Fruit fly (Drosophila melanogaster): ENCODE data around the gene GstD2.
A peak's percentile ranks its signal among the peaks of the same experiment; 100 is the strongest.

Gene GstD2

DNA sequence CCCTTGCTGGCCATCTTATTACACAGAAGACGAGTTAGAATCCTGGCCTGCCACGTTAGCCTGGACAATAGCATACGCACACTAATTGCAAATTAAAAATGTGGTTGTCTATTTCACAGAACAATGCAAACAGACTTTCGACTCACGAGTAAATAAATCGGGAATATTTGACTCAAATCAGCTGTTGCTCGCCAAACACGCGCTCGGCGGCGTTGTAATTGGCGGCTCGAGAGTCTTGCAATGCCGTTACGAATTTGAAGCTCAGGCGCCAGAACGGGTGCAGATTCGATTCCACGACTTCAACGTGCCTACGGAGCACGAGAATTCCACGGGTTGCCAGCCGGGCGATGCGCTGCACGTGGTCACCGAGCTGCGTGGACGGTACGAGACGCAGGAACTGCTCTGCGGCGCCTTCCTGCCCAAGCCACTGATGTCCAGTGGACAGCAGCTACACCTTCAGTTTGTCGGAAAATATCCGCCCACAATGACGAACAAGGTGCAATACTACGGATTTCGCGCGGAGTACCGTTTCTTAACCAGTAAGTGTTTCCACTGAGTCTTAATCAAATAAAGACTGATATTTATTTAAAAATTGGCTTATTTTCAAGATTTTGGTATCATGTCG lies 30.0 kb downstream of the GstD2 start, which contains the start of gene DNAlig3 (continued):
- TF ChIP-seq sug (tag; optimal IDR thresholded peaks at IDR 0.05) (no peak), CG12391 (tag; optimal IDR thresholded peaks at IDR 0.05) (no peak), ash1 (GFP tag; optimal IDR thresholded peaks at IDR 0.05) (no peak), Dip3 (GFP tag; optimal IDR thresholded peaks at IDR 0.05) (no peak), Dll (GFP tag; IDR thresholded peaks at IDR 0.05; ENCODE audit: partially characterized antibody) (peak; percentile 73), HHEX (GFP tag; optimal IDR thresholded peaks at IDR 0.05) (no peak), sqz (GFP tag; optimal IDR thresholded peaks at IDR 0.05) (no peak), ara (GFP tag; IDR thresholded peaks at IDR 0.05) (no peak), bbx (GFP tag; IDR thresholded peaks at IDR 0.05; ENCODE audit: partially characterized antibody) (peak; percentile 63), sens (GFP tag) (peak; percentile 32), da (GFP tag; optimal IDR thresholded peaks at IDR 0.05) (no peak), CG1792 (GFP tag; optimal IDR thresholded peaks at IDR 0.05) (no peak), ewg (GFP tag; optimal IDR thresholded peaks at IDR 0.05) (no peak), lilli (GFP tag; optimal IDR thresholded peaks at IDR 0.05) (no peak), CG14667 (GFP tag; IDR thresholded peaks at IDR 0.05) (no peak), Antp (GFP tag; optimal IDR thresholded peaks at IDR 0.05) (no peak), CG10565 (GFP tag; optimal IDR thresholded peaks at IDR 0.05) (no peak), aop (GFP tag; IDR thresholded peaks at IDR 0.05) (no peak), Nf-YC (tag; optimal IDR thresholded peaks at IDR 0.05) (no peak), CG8478 (optimal IDR thresholded peaks at IDR 0.05) (no peak), Lhr (GFP tag; optimal IDR thresholded peaks at IDR 0.05) (no peak), Med (GFP tag) (peak; percentile 42), CG15269 (tag; optimal IDR thresholded peaks at IDR 0.05) (no peak), CG12071 (GFP tag; optimal IDR thresholded peaks at IDR 0.05) (peak; percentile 44), pnt (GFP tag; optimal IDR thresholded peaks at IDR 0.05) (no peak), nerfin-2 (GFP tag; IDR thresholded peaks at IDR 0.05; ENCODE audit: partially characterized antibody) (no peak), jigr1 (GFP tag; IDR thresholded peaks at IDR 0.05) (no peak), HmgD (GFP tag; optimal IDR thresholded peaks at IDR 0.05) (peak; percentile 8), Gug (GFP tag; IDR thresholded peaks at IDR 0.05) (no peak), CG16863 (GFP tag; optimal IDR thresholded peaks at IDR 0.05) (no peak), trem (tag; optimal IDR thresholded peaks at IDR 0.05) (peak; percentile 23), CG13894 (tag; optimal IDR thresholded peaks at IDR 0.05) (no peak), CG11723 (GFP tag; optimal IDR thresholded peaks at IDR 0.05) (no peak), pum (GFP tag; optimal IDR thresholded peaks at IDR 0.05) (no peak), Fer2 (tag; optimal IDR thresholded peaks at IDR 0.05) (no peak), Nf-YB (GFP tag; optimal IDR thresholded peaks at IDR 0.05) (no peak), cwo (GFP tag; optimal IDR thresholded peaks at IDR 0.05) (no peak), Lim3 (GFP tag; IDR thresholded peaks at IDR 0.05) (no peak), CG34224 (GFP tag; IDR thresholded peaks at IDR 0.05; ENCODE audit: partially characterized antibody) (peak; percentile 57), schlank (tag; optimal IDR thresholded peaks at IDR 0.05) (no peak), CG10959 (GFP tag; IDR thresholded peaks at IDR 0.05) (no peak), Deaf1 (tag; optimal IDR thresholded peaks at IDR 0.05) (no peak), tap (tag; optimal IDR thresholded peaks at IDR 0.05) (no peak), ems (GFP tag; optimal IDR thresholded peaks at IDR 0.05) (no peak), CG15696 (tag; optimal IDR thresholded peaks at IDR 0.05) (no peak), CG6683 (GFP tag; optimal IDR thresholded peaks at IDR 0.05) (peak; percentile 8), CG9727 (GFP tag; optimal IDR thresholded peaks at IDR 0.05) (no peak), zen2 (GFP tag; IDR thresholded peaks at IDR 0.05; ENCODE audit: partially characterized antibody) (peak; percentile 68; the same call in 2 of the 3 replicates), hkb (optimal IDR thresholded peaks at IDR 0.05) (no peak), hkb (GFP tag; IDR thresholded peaks at IDR 0.05) (no peak), CG11085 (GFP tag; IDR thresholded peaks at IDR 0.05) (no peak)

Data from whole organism, embryonic.